Worm (Caenorhabditis elegans) whole organism, L1 larva: ENCODE data around the gene W02B12.11.

ENCODE experiments used
- aha-1 ChIP-seq: fragments of 150-350 bp; optimal IDR thresholded peaks from 2 replicates; lab custom pipeline; 2014; ENCODE audit warnings: missing biosample characterization, missing genetic modification characterization
- aly-2 ChIP-seq: fragments of 150-350 bp; optimal IDR thresholded peaks from 2 replicates; lab custom pipeline; 2014; ENCODE audit warnings: missing biosample characterization, missing genetic modification characterization
- dpl-1 ChIP-seq, 3 experiments: fragments of 150-350 bp in 2 of 3; sonication (generic microtip) in 1 of 3; optimal IDR thresholded peaks; 2 replicates each; lab custom pipeline; 2014 to 2017; ENCODE audit warnings: missing biosample characterization in 3 of 3, missing genetic modification characterization in 3 of 3, missing genetic modification reagents in 3 of 3
- efl-3 ChIP-seq: fragments of 200-800 bp; sonication (Bioruptor generic); optimal IDR thresholded peaks from 2 replicates; lab custom pipeline; 2018; ENCODE audit warnings: mild to moderate bottlenecking, missing genetic modification characterization, missing compliant biosample characterization
- egl-27 ChIP-seq, 2 experiments: fragments of 150-350 bp in 1 of 2; sonication (generic microtip); optimal IDR thresholded peaks; 3 replicates each; lab custom pipeline; 2017 to 2018; ENCODE audit warnings: missing biosample characterization in 2 of 2, missing genetic modification characterization in 2 of 2, missing genetic modification reagents in 2 of 2
- elt-3 ChIP-seq, 6 experiments: fragments of 150-350 bp in 1 of 6; sonication (generic microtip); optimal IDR thresholded peaks; 2 replicates each; lab custom pipeline; 2017 to 2018; ENCODE audit warnings: missing biosample characterization in 6 of 6, missing genetic modification characterization in 6 of 6, inconsistent platforms in 1 of 6
- fkh-10 ChIP-seq: sonication (generic microtip); optimal IDR thresholded peaks from 2 replicates; lab custom pipeline; 2017; ENCODE audit warnings: missing biosample characterization, missing genetic modification reagents, missing genetic modification characterization
- fos-1 ChIP-seq: fragments of 150-350 bp; optimal IDR thresholded peaks from 2 replicates; lab custom pipeline; 2014; ENCODE audit warnings: missing biosample characterization, missing genetic modification characterization
- isw-1 ChIP-seq: fragments of 200-800 bp; sonication (Bioruptor generic); IDR thresholded peaks from 2 replicates; pipeline ENCODE4 v1.3.6; 2022; ENCODE audit warnings: missing genetic modification characterization, missing compliant biosample characterization
- nhr-20 ChIP-seq: sonication (generic microtip); optimal IDR thresholded peaks from 2 replicates; lab custom pipeline; 2016; ENCODE audit warnings: mild to moderate bottlenecking, missing genetic modification characterization, missing compliant biosample characterization
- rnt-1 ChIP-seq: sonication (generic microtip); optimal IDR thresholded peaks from 2 replicates; lab custom pipeline; 2016; ENCODE audit warnings: mild to moderate bottlenecking, missing genetic modification characterization, moderate library complexity, missing compliant biosample characterization
- ztf-11 ChIP-seq, 2 experiments: sonication (generic microtip); optimal IDR thresholded peaks; 2 replicates each; lab custom pipeline; 2016 to 2017; ENCODE audit warnings: missing genetic modification characterization in 2 of 2, missing biosample characterization in 1 of 2, missing compliant biosample characterization in 1 of 2
- ztf-4 ChIP-seq: fragments of 150-350 bp; optimal IDR thresholded peaks from 2 replicates; lab custom pipeline; 2014; ENCODE audit warnings: missing biosample characterization, missing genetic modification characterization

ce11 chrII:11487999-11488398 lies 14.3 kb downstream of the W02B12.11 start, which contains the start of gene B0334.13:
- TF ChIP-seq egl-27 (tag; optimal IDR thresholded peaks at IDR 0.05; lab: Kevin White, UChicago), result no peak
- no peak for TF ChIP-seq aly-2 (tag; lab: Kevin White, UChicago)
- TF ChIP-seq efl-3, result no peak
- TF ChIP-seq fos-1 (tag; lab: Kevin White, UChicago), result no peak
- TF ChIP-seq rnt-1, result no peak
- no peak for TF ChIP-seq elt-3 (tag; optimal IDR thresholded peaks at IDR 0.05; lab: Kevin White, UChicago)
- no peak for TF ChIP-seq ztf-11 (tag; optimal IDR thresholded peaks at IDR 0.05; lab: Kevin White, UChicago)
- no peak for TF ChIP-seq isw-1 (GFP tag; lab: Robert Waterston, UW)
- no peak for TF ChIP-seq ztf-4 (tag; lab: Kevin White, UChicago)
- TF ChIP-seq nhr-20 (tag; lab: Kevin White, UChicago), result no peak
- no peak for TF ChIP-seq aha-1 (tag; lab: Kevin White, UChicago)
- no peak for TF ChIP-seq fkh-10 (GFP tag; lab: Kevin White, UChicago)
- no peak for TF ChIP-seq dpl-1 (GFP tag; optimal IDR thresholded peaks at IDR 0.05; lab: Kevin White, UChicago)
